Worm (Caenorhabditis elegans): ENCODE measurements around the gene pir-2.

Gene pir-2

ce11 chrIII:9467095-9467494 lies 23.7 kb upstream of the pir-2 start, which contains the start of gene baf-1:
TSS of gene baf-1 (plus strand) at chrIII:9467464.
- TF ChIP-seq tlp-1 (tag; optimal IDR thresholded peaks at IDR 0.05) (no peak), C34B4.2 (tag; optimal IDR thresholded peaks at IDR 0.05) (no peak), aha-1 (tag; optimal IDR thresholded peaks at IDR 0.05) (no peak), snu-23 (GFP tag; optimal IDR thresholded peaks at IDR 0.05) (peak; percentile 60), skn-1 (tag; optimal IDR thresholded peaks at IDR 0.05) (peak; percentile 81), grh-1 (GFP tag; IDR thresholded peaks at IDR 0.05) (no peak), hpl-2 (GFP tag; optimal IDR thresholded peaks at IDR 0.05) (peak; percentile 22), blmp-1 (tag; optimal IDR thresholded peaks at IDR 0.05) (peak; percentile 30), nhr-20 (tag; optimal IDR thresholded peaks at IDR 0.05) (peak; percentile 66), sup-37 (GFP tag; optimal IDR thresholded peaks at IDR 0.05) (no peak), sptf-1 (tag; optimal IDR thresholded peaks at IDR 0.05) (no peak), tbx-2 (tag; optimal IDR thresholded peaks at IDR 0.05) (peak; percentile 60), ceh-63 (GFP tag; optimal IDR thresholded peaks at IDR 0.05) (no peak), lin-15B (tag; optimal IDR thresholded peaks at IDR 0.05) (peak; percentile 64), mdl-1 (tag; optimal IDR thresholded peaks at IDR 0.05) (peak in 1 of 2 experiments; percentile 3), C16A3.4 (tag; optimal IDR thresholded peaks at IDR 0.05) (peak; percentile 50), hlh-4 (tag; optimal IDR thresholded peaks at IDR 0.05) (no peak), nhr-11 (tag; optimal IDR thresholded peaks at IDR 0.05) (no peak), nhr-47 (tag; optimal IDR thresholded peaks at IDR 0.05) (peak; percentile 78), rnt-1 (tag; optimal IDR thresholded peaks at IDR 0.05) (peak; percentile 83), ztf-4 (tag; optimal IDR thresholded peaks at IDR 0.05) (no peak), mef-2 (tag; optimal IDR thresholded peaks at IDR 0.05) (no peak), isw-1 (GFP tag; IDR thresholded peaks at IDR 0.05) (peak; percentile 57), nhr-12 (tag; optimal IDR thresholded peaks at IDR 0.05) (no peak), nhr-237 (tag; optimal IDR thresholded peaks at IDR 0.05) (no peak), Y116A8C.19 (tag; optimal IDR thresholded peaks at IDR 0.05; ENCODE audit: borderline replicate concordance) (no peak), ceh-88 (GFP tag; IDR thresholded peaks at IDR 0.05) (no peak), irx-1 (tag; optimal IDR thresholded peaks at IDR 0.05) (no peak), ets-5 (GFP tag; IDR thresholded peaks at IDR 0.05) (no peak), unc-30 (tag; optimal IDR thresholded peaks at IDR 0.05) (no peak), hlh-17 (GFP tag; optimal IDR thresholded peaks at IDR 0.05; ENCODE audit: borderline replicate concordance) (no peak), nhr-76 (tag; optimal IDR thresholded peaks at IDR 0.05) (no peak), lsy-2 (tag; optimal IDR thresholded peaks at IDR 0.05) (peak; percentile 68 to 83), efl-1 (optimal IDR thresholded peaks at IDR 0.05) (peak; percentile 75 to 77), efl-1 (GFP tag; optimal IDR thresholded peaks at IDR 0.05 in 1 of 2) (peak; percentile 70 to 97), fkh-8 (tag; optimal IDR thresholded peaks at IDR 0.05) (peak; percentile 27), fos-1 (tag; optimal IDR thresholded peaks at IDR 0.05) (peak; percentile 1), nhr-84 (tag; optimal IDR thresholded peaks at IDR 0.05) (no peak), dsc-1 (tag; optimal IDR thresholded peaks at IDR 0.05) (peak; percentile 44), lin-13 (GFP tag; optimal IDR thresholded peaks at IDR 0.05) (peak; percentile 58), snpc-4 (tag; optimal IDR thresholded peaks at IDR 0.05) (peak; percentile 76), ceh-90 (tag; optimal IDR thresholded peaks at IDR 0.05) (peak; percentile 57), xbp-1 (tag; optimal IDR thresholded peaks at IDR 0.05) (peak; percentile 65), lin-14 (GFP tag; optimal IDR thresholded peaks at IDR 0.05) (peak; percentile 55), pag-3 (tag; optimal IDR thresholded peaks at IDR 0.05; ENCODE audit: borderline replicate concordance, insufficient read depth) (no peak), F16B12.6 (tag; optimal IDR thresholded peaks at IDR 0.05) (peak; percentile 40), mep-1 (tag; optimal IDR thresholded peaks at IDR 0.05) (peak; percentile 51), lir-3 (tag; optimal IDR thresholded peaks at IDR 0.05; ENCODE audit: poor library complexity) (peak; percentile 59), jun-1 (tag; optimal IDR thresholded peaks at IDR 0.05) (peak; percentile 15), ces-1 (GFP tag; optimal IDR thresholded peaks at IDR 0.05) (no peak), alr-1 (tag; optimal IDR thresholded peaks at IDR 0.05; ENCODE audit: borderline replicate concordance) (no peak), dpl-1 (GFP tag; optimal IDR thresholded peaks at IDR 0.05) (peak; percentile 70 to 80 (median 75)), zip-4 (GFP tag; optimal IDR thresholded peaks at IDR 0.05) (no peak), nhr-77 (tag; optimal IDR thresholded peaks at IDR 0.05) (peak; percentile 39)

All from whole organism, L1 larva.